Fruit fly (Drosophila melanogaster): ENCODE measurements around the gene MnM.

DNA sequence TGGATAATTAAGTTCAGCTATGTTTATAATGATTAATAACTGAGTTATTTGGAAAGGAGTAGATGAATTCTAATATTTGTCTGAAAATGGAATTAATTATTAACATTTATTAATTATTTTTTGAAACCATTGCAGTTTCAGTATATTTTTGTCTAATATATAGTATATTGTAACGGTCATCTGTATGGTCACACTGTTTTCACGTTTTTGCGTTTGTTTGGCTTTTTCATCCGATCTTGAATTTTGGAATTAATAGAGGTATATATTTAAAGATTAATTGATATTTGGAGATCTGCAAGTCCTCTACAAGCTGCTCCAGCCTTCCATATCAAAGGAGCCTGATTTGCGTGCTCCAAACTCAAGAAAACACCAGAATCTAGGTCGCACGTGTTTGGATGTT lies 9.3 kb downstream of the MnM start, which contains the start of the genes CG32278 and CG32281:
- TF ChIP-seq CG8632 (GFP tag; optimal IDR thresholded peaks at IDR 0.05) = no peak
- no peak for TF ChIP-seq CG8319 (GFP tag; optimal IDR thresholded peaks at IDR 0.05)
- TF ChIP-seq CG16779 (tag; optimal IDR thresholded peaks at IDR 0.05) = no peak
- TF ChIP-seq pdm3 (GFP tag; optimal IDR thresholded peaks at IDR 0.05) = no peak
- TF ChIP-seq Sox102F (GFP tag; optimal IDR thresholded peaks at IDR 0.05) = no peak

Data from whole organism, prepupa.